Fruit fly (Drosophila melanogaster): ENCODE measurements around the gene Nubp2.
A peak's percentile ranks its signal among the peaks of the same experiment; 100 is the strongest.

Nubp2 gene

DNA sequence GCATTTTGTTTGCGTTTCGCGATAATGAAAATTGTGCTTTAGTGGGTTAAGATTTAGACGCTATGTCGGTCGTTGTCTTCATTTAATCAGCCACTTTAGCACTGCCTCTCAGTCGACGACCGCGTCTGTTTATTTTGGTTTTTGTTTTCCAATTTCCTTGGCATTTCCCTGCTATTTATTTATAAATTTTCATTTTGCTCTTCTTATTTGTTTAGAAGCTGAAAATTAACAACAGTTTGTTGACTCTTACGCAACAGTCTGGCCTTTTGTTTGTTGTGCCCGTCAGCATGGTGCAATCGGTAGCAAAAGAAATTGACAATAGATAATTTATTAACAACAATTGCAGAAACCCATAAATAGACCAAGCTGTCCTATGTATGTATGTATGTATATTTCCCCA, 18.8 kb upstream of the Nubp2 start (continued):
- TF ChIP-seq Rx (GFP tag; IDR thresholded peaks at IDR 0.05) (0 out of 2 replicates have a peak, but pooled peaks have one; percentile 6), CG33213 (GFP tag; optimal IDR thresholded peaks at IDR 0.05) (peak; percentile 21), D (optimal IDR thresholded peaks at IDR 0.05) (no peak), D (GFP tag; optimal IDR thresholded peaks at IDR 0.05) (peak; percentile 25), p53 (GFP tag; optimal IDR thresholded peaks at IDR 0.05) (no peak), sc (optimal IDR thresholded peaks at IDR 0.05) (no peak), sc (GFP tag; optimal IDR thresholded peaks at IDR 0.05) (no peak), chm (GFP tag; IDR thresholded peaks at IDR 0.05) (no peak), Lhr (GFP tag; optimal IDR thresholded peaks at IDR 0.05) (no peak), lab (GFP tag; optimal IDR thresholded peaks at IDR 0.05) (no peak), onecut (GFP tag; IDR thresholded peaks at IDR 0.05) (peak; percentile 3; the same call in 1 of the 2 replicates), ssp (GFP tag; IDR thresholded peaks at IDR 0.05) (no peak), CG17568 (GFP tag; optimal IDR thresholded peaks at IDR 0.05) (peak; percentile 31), ind (GFP tag; optimal IDR thresholded peaks at IDR 0.05) (no peak), Hr3 (GFP tag; optimal IDR thresholded peaks at IDR 0.05) (no peak), Ets65A (GFP tag) (no peak), CG6654 (GFP tag; optimal IDR thresholded peaks at IDR 0.05) (no peak), CG12391 (tag; optimal IDR thresholded peaks at IDR 0.05) (no peak), NFAT (GFP tag; IDR thresholded peaks at IDR 0.05) (no peak), H15 (GFP tag; IDR thresholded peaks at IDR 0.05) (no peak), Hr78 (GFP tag; optimal IDR thresholded peaks at IDR 0.05) (no peak), CG10366 (GFP tag; IDR thresholded peaks at IDR 0.05) (no peak), CG17359 (tag; optimal IDR thresholded peaks at IDR 0.05) (peak; percentile 39), CG7963 (GFP tag; IDR thresholded peaks at IDR 0.05; ENCODE audit: partially characterized antibody) (no peak), bowl (GFP tag; IDR thresholded peaks at IDR 0.05) (0 out of 2 replicates have a peak, but pooled peaks have one; percentile 12), CG11085 (GFP tag; IDR thresholded peaks at IDR 0.05) (no peak), bcd (GFP tag; optimal IDR thresholded peaks at IDR 0.05) (no peak), CG8478 (optimal IDR thresholded peaks at IDR 0.05) (no peak), CG17829 (tag; optimal IDR thresholded peaks at IDR 0.05) (no peak), Atf6 (GFP tag; IDR thresholded peaks at IDR 0.05) (no peak), CG10979 (tag; optimal IDR thresholded peaks at IDR 0.05) (peak; percentile 8), CG13287 (GFP tag; IDR thresholded peaks at IDR 0.05; ENCODE audit: partially characterized antibody) (no peak), Taf1 (GFP tag; IDR thresholded peaks at IDR 0.05) (no peak), pnt (GFP tag; optimal IDR thresholded peaks at IDR 0.05) (no peak), CG2202 (tag; optimal IDR thresholded peaks at IDR 0.05) (peak; percentile 26), fd102C (GFP tag; optimal IDR thresholded peaks at IDR 0.05) (peak; percentile 42), Ets97D (GFP tag; optimal IDR thresholded peaks at IDR 0.05) (no peak), CG10267 (tag; optimal IDR thresholded peaks at IDR 0.05) (no peak), CG32772 (GFP tag; IDR thresholded peaks at IDR 0.05) (no peak; the same call in 1 of the 2 replicates), CG31441 (GFP tag; IDR thresholded peaks at IDR 0.05) (no peak), C15 (GFP tag; IDR thresholded peaks at IDR 0.05) (no peak), CG15601 (tag; optimal IDR thresholded peaks at IDR 0.05) (peak; percentile 28), CG12104 (GFP tag; optimal IDR thresholded peaks at IDR 0.05) (no peak), twi (tag; optimal IDR thresholded peaks at IDR 0.05) (no peak), CG2116 (GFP tag; optimal IDR thresholded peaks at IDR 0.05) (no peak), CG15696 (tag; optimal IDR thresholded peaks at IDR 0.05) (peak; percentile 38), CG11456 (GFP tag; IDR thresholded peaks at IDR 0.05) (no peak), HmgD (GFP tag; optimal IDR thresholded peaks at IDR 0.05) (no peak), CG9932 (GFP tag; IDR thresholded peaks at IDR 0.05) (no peak), CG18011 (GFP tag; optimal IDR thresholded peaks at IDR 0.05) (no peak), B-H2 (GFP tag; optimal IDR thresholded peaks at IDR 0.05) (no peak), Bteb2 (GFP tag; optimal IDR thresholded peaks at IDR 0.05) (no peak), CG10543 (GFP tag; optimal IDR thresholded peaks at IDR 0.05) (no peak)

All from whole organism, embryonic.